Worm (Caenorhabditis elegans) whole organism, young adult: ENCODE measurements around the gene F38A1.6.
A peak's percentile ranks its signal among the peaks of the same experiment; 100 is the strongest.

ENCODE experiments used
- F49E8.2 ChIP-seq: sonication (generic microtip); optimal IDR thresholded peaks from 3 replicates; lab custom pipeline; 2017; ENCODE audit warnings: missing genetic modification characterization, mild to moderate bottlenecking, missing compliant biosample characterization, antibody characterized with exemption, moderate library complexity; ENCODE audit not compliant: insufficient read depth
- aptf-3 ChIP-seq: fragments of 200-800 bp; sonication (Bioruptor generic); IDR thresholded peaks from 2 replicates; pipeline ENCODE4 v1.3.6; 2022; ENCODE audit warnings: missing genetic modification characterization, missing compliant biosample characterization
- atf-7 ChIP-seq: sonication (generic microtip); optimal IDR thresholded peaks from 2 replicates; lab custom pipeline; 2017; ENCODE audit warnings: mild to moderate bottlenecking, missing genetic modification characterization, missing compliant biosample characterization
- athp-1 ChIP-seq: sonication (generic microtip); optimal IDR thresholded peaks from 2 replicates; lab custom pipeline; 2017; ENCODE audit warnings: mild to moderate bottlenecking, missing genetic modification characterization, missing compliant biosample characterization
- ceh-91 ChIP-seq: fragments of 200-800 bp; sonication (Bioruptor generic); IDR thresholded peaks from 2 replicates; pipeline ENCODE4 v1.3.6; 2022; ENCODE audit warnings: missing genetic modification reagents, missing genetic modification characterization, missing compliant biosample characterization
- him-1 ChIP-seq: sonication (generic microtip); optimal IDR thresholded peaks from 2 replicates; lab custom pipeline; 2016; ENCODE audit warnings: missing genotype, missing genetic modification reagents, missing genetic modification characterization, missing compliant biosample characterization
- madf-8 ChIP-seq: fragments of 200-800 bp; sonication (Bioruptor generic); conservative IDR thresholded peaks from 2 replicates; pipeline ENCODE4 v1.3.6; 2022; ENCODE audit warnings: missing genetic modification reagents, missing genetic modification characterization, missing compliant biosample characterization
- mcd-1 ChIP-seq: fragments of 200-800 bp; sonication (Bioruptor generic); IDR thresholded peaks from 2 replicates; pipeline ENCODE4 v1.3.6; 2022; ENCODE audit warnings: missing genetic modification reagents, missing genetic modification characterization, missing compliant biosample characterization
- mes-4 ChIP-seq: sonication (generic microtip); optimal IDR thresholded peaks from 2 replicates; lab custom pipeline; 2016; ENCODE audit warnings: missing genotype, missing genetic modification characterization, missing compliant biosample characterization
- nhr-80 ChIP-seq: sonication (generic microtip); optimal IDR thresholded peaks from 2 replicates; lab custom pipeline; 2016; ENCODE audit warnings: missing genetic modification characterization, missing compliant biosample characterization
- sea-2 ChIP-seq: fragments of 200-800 bp; sonication (Bioruptor generic); IDR thresholded peaks from 2 replicates; pipeline ENCODE4 v1.3.6; 2022; ENCODE audit warnings: missing genetic modification characterization, missing compliant biosample characterization
- snpc-1.3 ChIP-seq: sonication (generic microtip); optimal IDR thresholded peaks from 2 replicates; lab custom pipeline; 2017; ENCODE audit warnings: missing genetic modification characterization, mild to moderate bottlenecking, missing compliant biosample characterization, antibody characterized with exemption, moderate library complexity, missing genotype, missing genetic modification reagents; ENCODE audit not compliant: insufficient read depth
- unc-62 ChIP-seq: fragments of 150-350 bp; optimal IDR thresholded peaks from 2 replicates; lab custom pipeline; 2014; ENCODE audit warnings: missing biosample characterization, missing genetic modification reagents, missing genetic modification characterization

ce11 chrIV:1228675-1229130 lies 23.0 kb upstream of the F38A1.6 start, which contains the start of gene W09G12.7:
- TF ChIP-seq atf-7 = no peak
- no peak for TF ChIP-seq F49E8.2 (tag; lab: Kevin White, UChicago)
- no peak for TF ChIP-seq mes-4 (tag; lab: Kevin White, UChicago)
- peak; percentile 48 for TF ChIP-seq nhr-80 (tag; lab: Kevin White, UChicago)
- no peak for TF ChIP-seq him-1 (tag; lab: Kevin White, UChicago)
- no peak for TF ChIP-seq athp-1 (tag; lab: Kevin White, UChicago)
- no peak for TF ChIP-seq ceh-91 (GFP tag; lab: Robert Waterston, UW)
- no peak for TF ChIP-seq mcd-1 (GFP tag; lab: Robert Waterston, UW)
- TF ChIP-seq aptf-3 = no peak
- TF ChIP-seq sea-2 (GFP tag; lab: Robert Waterston, UW) = no peak
- TF ChIP-seq madf-8 (GFP tag; lab: Robert Waterston, UW) = no peak
- no peak for TF ChIP-seq snpc-1.3 (tag; lab: Kevin White, UChicago)
- TF ChIP-seq unc-62 (GFP tag; lab: Kevin White, UChicago) = no peak
